Fruit fly (Drosophila melanogaster) whole organism, embryonic: ENCODE results near the gene Actn.

Experiments used
- Atf-2 ChIP-seq: fragments of 200-800 bp; sonication (Bioruptor generic); optimal IDR thresholded peaks from 2 replicates; lab custom pipeline; 2016; ENCODE audit warnings: missing biosample characterization, missing genetic modification characterization
- BtbVII ChIP-seq: fragments of 200-800 bp; sonication (Bioruptor generic); optimal IDR thresholded peaks from 3 replicates; lab custom pipeline; 2017; ENCODE audit warnings: missing biosample characterization, mild to moderate bottlenecking, missing genetic modification characterization
- CG10462 ChIP-seq: fragments of 200-800 bp; sonication (Bioruptor generic); optimal IDR thresholded peaks from 2 replicates; lab custom pipeline; 2016; ENCODE audit warnings: missing biosample characterization, missing genetic modification characterization
- CG11560 ChIP-seq: fragments of 200-800 bp; sonication (Bioruptor generic); IDR thresholded peaks from 3 replicates; pipeline ENCODE4 v1.3.6; 2022; ENCODE audit warnings: missing biosample characterization, missing genetic modification characterization
- CG12659 ChIP-seq: fragments of 200-800 bp; sonication (Bioruptor generic); optimal IDR thresholded peaks from 3 replicates; lab custom pipeline; 2017; ENCODE audit warnings: mild to moderate bottlenecking, missing biosample characterization, missing genetic modification reagents, missing genetic modification characterization
- CG13287 ChIP-seq: fragments of 200-800 bp; sonication (Bioruptor generic); IDR thresholded peaks from 2 replicates; pipeline ENCODE4 v1.3.6; 2022; ENCODE audit warnings: missing biosample characterization, missing genetic modification characterization; ENCODE audit not compliant: partially characterized antibody
- CG15073 ChIP-seq: fragments of 200-800 bp; sonication (Bioruptor generic); optimal IDR thresholded peaks from 2 replicates; lab custom pipeline; 2016; ENCODE audit warnings: missing biosample characterization, missing genetic modification characterization
- CG1603 ChIP-seq: fragments of 200-800 bp; sonication (Bioruptor generic); optimal IDR thresholded peaks from 2 replicates; lab custom pipeline; 2019; ENCODE audit warnings: missing biosample characterization, mild to moderate bottlenecking, missing genetic modification characterization, moderate library complexity
- CG16779 ChIP-seq: fragments of 200-800 bp; sonication (Bioruptor generic); IDR thresholded peaks from 2 replicates; pipeline ENCODE4 v1.3.6; 2022; ENCODE audit warnings: missing biosample characterization, missing genetic modification characterization
- CG17912 ChIP-seq: fragments of 200-800 bp; sonication (Bioruptor generic); optimal IDR thresholded peaks from 2 replicates; lab custom pipeline; 2018; ENCODE audit warnings: missing biosample characterization, mild to moderate bottlenecking, missing genetic modification characterization
- CG3065 ChIP-seq: fragments of 200-800 bp; sonication (Bioruptor generic); optimal IDR thresholded peaks from 2 replicates; lab custom pipeline; 2016; ENCODE audit warnings: missing biosample characterization, missing genetic modification characterization
- CG3163 ChIP-seq: fragments of 200-800 bp; sonication (Bioruptor generic); optimal IDR thresholded peaks from 3 replicates; lab custom pipeline; 2016; ENCODE audit warnings: missing biosample characterization, missing genetic modification characterization
- CG34224 ChIP-seq: fragments of 200-800 bp; sonication (Bioruptor generic); IDR thresholded peaks from 3 replicates; pipeline ENCODE4 v1.3.6; 2022; ENCODE audit warnings: missing biosample characterization, missing genetic modification characterization; ENCODE audit not compliant: partially characterized antibody
- CG42726 ChIP-seq: fragments of 200-800 bp; sonication (Bioruptor generic); IDR thresholded peaks from 2 replicates; pipeline ENCODE4 v1.3.6; 2022; ENCODE audit warnings: missing biosample characterization, missing genetic modification characterization; ENCODE audit not compliant: partially characterized antibody
- CG4360 ChIP-seq: fragments of 200-800 bp; sonication (Bioruptor generic); IDR thresholded peaks from 2 replicates; pipeline ENCODE4 v1.3.6; 2022; ENCODE audit warnings: missing biosample characterization, missing genetic modification characterization
- CG43689 ChIP-seq: fragments of 200-800 bp; sonication (Bioruptor generic); IDR thresholded peaks from 2 replicates; pipeline ENCODE4 v1.3.6; 2022; ENCODE audit warnings: missing biosample characterization, missing genetic modification characterization
- CG9609 ChIP-seq: fragments of 200-800 bp; sonication (Bioruptor generic); optimal IDR thresholded peaks from 3 replicates; lab custom pipeline; 2016; ENCODE audit warnings: missing biosample characterization, missing genetic modification characterization
- Dip3 ChIP-seq: fragments of 200-800 bp; sonication (Bioruptor generic); optimal IDR thresholded peaks from 3 replicates; lab custom pipeline; 2016; ENCODE audit warnings: missing biosample characterization, missing genetic modification characterization
- Fer3 ChIP-seq: fragments of 200-800 bp; sonication (Bioruptor generic); optimal IDR thresholded peaks from 2 replicates; lab custom pipeline; 2018; ENCODE audit warnings: missing biosample characterization, mild to moderate bottlenecking, missing genetic modification characterization, moderate library complexity
- HLH54F ChIP-seq: fragments of 200-800 bp; sonication (Bioruptor generic); optimal IDR thresholded peaks from 3 replicates; lab custom pipeline; 2016; ENCODE audit warnings: missing biosample characterization, missing genetic modification characterization
- Hsf ChIP-seq: fragments of 200-800 bp; sonication (Bioruptor generic); optimal IDR thresholded peaks from 3 replicates; lab custom pipeline; 2016; ENCODE audit warnings: missing biosample characterization, missing genetic modification characterization
- Lhr ChIP-seq: fragments of 200-800 bp; sonication (Bioruptor generic); optimal IDR thresholded peaks from 3 replicates; lab custom pipeline; 2017; ENCODE audit warnings: mild to moderate bottlenecking, missing biosample characterization, missing genetic modification reagents, missing genetic modification characterization
- Nf-YC ChIP-seq: fragments of 200-800 bp; optimal IDR thresholded peaks from 3 replicates; lab custom pipeline; 2019; ENCODE audit warnings: missing biosample characterization, mild to moderate bottlenecking, missing genetic modification characterization, moderate library complexity
- Optix ChIP-seq: fragments of 200-800 bp; sonication (Bioruptor generic); IDR thresholded peaks from 3 replicates; pipeline ENCODE4 v1.3.6; 2022; ENCODE audit warnings: missing biosample characterization, missing genetic modification characterization
- Pdp1 ChIP-seq, 2 experiments: fragments of 200-800 bp; sonication (Bioruptor generic); optimal IDR thresholded peaks; 3 replicates each; lab custom pipeline; 2016; ENCODE audit warnings: missing biosample characterization in 2 of 2, missing genetic modification characterization in 2 of 2, mild to moderate bottlenecking in 1 of 2, moderate library complexity in 1 of 2
- Poxn ChIP-seq: fragments of 200-800 bp; sonication (Bioruptor generic); IDR thresholded peaks from 2 replicates; pipeline ENCODE4 v1.3.6; 2022; ENCODE audit warnings: missing biosample characterization, missing genetic modification characterization
- Rfx ChIP-seq: fragments of 200-800 bp; sonication (Bioruptor generic); IDR thresholded peaks from 2 replicates; pipeline ENCODE4 v1.3.6; 2022; ENCODE audit warnings: missing biosample characterization, missing genetic modification characterization
- Side ChIP-seq: fragments of 200-800 bp; sonication (Bioruptor generic); optimal IDR thresholded peaks from 2 replicates; lab custom pipeline; 2016; ENCODE audit warnings: missing biosample characterization, missing genetic modification characterization
- Tbp ChIP-seq: fragments of >200 bp; optimal IDR thresholded peaks from 2 replicates; lab custom pipeline; 2018; ENCODE audit warnings: missing biosample characterization, missing genetic modification characterization
- cato ChIP-seq: fragments of 200-800 bp; sonication (Bioruptor generic); optimal IDR thresholded peaks from 2 replicates; lab custom pipeline; 2016; ENCODE audit warnings: missing biosample characterization, missing genetic modification characterization, borderline replicate concordance
- corto ChIP-seq: fragments of 200-800 bp; sonication (Bioruptor generic); optimal IDR thresholded peaks from 2 replicates; lab custom pipeline; 2016; ENCODE audit warnings: missing biosample characterization, mild to moderate bottlenecking, missing genetic modification characterization, moderate library complexity
- danr ChIP-seq: fragments of 200-800 bp; sonication (Bioruptor generic); IDR thresholded peaks from 2 replicates; pipeline ENCODE4 v1.3.6; 2022; ENCODE audit warnings: missing biosample characterization, missing genetic modification characterization
- en ChIP-seq: fragments of 200-800 bp; sonication (Bioruptor generic); optimal IDR thresholded peaks from 2 replicates; lab custom pipeline; 2016; ENCODE audit warnings: missing biosample characterization, missing genetic modification characterization
- eve ChIP-seq, 2 experiments: fragments of >200 bp; optimal IDR thresholded peaks; 2 replicates each; lab custom pipeline; 2017; ENCODE audit warnings: missing biosample characterization in 2 of 2, missing genetic modification characterization in 2 of 2
- exex ChIP-seq: fragments of 200-800 bp; sonication (Bioruptor generic); optimal IDR thresholded peaks from 4 replicates; lab custom pipeline; 2018; ENCODE audit warnings: missing biosample characterization, mild to moderate bottlenecking, missing genetic modification characterization, moderate library complexity
- ftz-f1 ChIP-seq: fragments of 200-800 bp; sonication (Bioruptor generic); optimal IDR thresholded peaks from 2 replicates; lab custom pipeline; 2016; ENCODE audit warnings: missing biosample characterization, missing genetic modification characterization
- h ChIP-seq: fragments of >200 bp; optimal IDR thresholded peaks from 2 replicates; lab custom pipeline; 2017
- hbn ChIP-seq: fragments of 200-800 bp; sonication (Bioruptor generic); IDR thresholded peaks from 2 replicates; pipeline ENCODE4 v1.3.6; 2022; ENCODE audit warnings: missing biosample characterization, missing genetic modification characterization; ENCODE audit not compliant: partially characterized antibody
- lmd ChIP-seq: fragments of 200-800 bp; sonication (Bioruptor generic); IDR thresholded peaks from 2 replicates; pipeline ENCODE4 v1.3.6; 2022; ENCODE audit warnings: missing biosample characterization, missing genetic modification characterization
- nau ChIP-seq: fragments of 200-800 bp; sonication (Bioruptor generic); optimal IDR thresholded peaks from 3 replicates; lab custom pipeline; 2017; ENCODE audit warnings: missing biosample characterization, mild to moderate bottlenecking, missing genetic modification characterization, missing genetic modification reagents
- ranshi ChIP-seq: fragments of 200-800 bp; sonication (Bioruptor generic); IDR thresholded peaks from 2 replicates; pipeline ENCODE4 v1.3.6; 2022; ENCODE audit warnings: missing biosample characterization, missing genetic modification characterization
- row ChIP-seq: fragments of 200-800 bp; sonication (Bioruptor generic); IDR thresholded peaks from 3 replicates; pipeline ENCODE4 v1.3.6; 2022; ENCODE audit warnings: missing biosample characterization, missing genetic modification characterization
- shn ChIP-seq: fragments of 200-800 bp; sonication (Bioruptor generic); optimal IDR thresholded peaks from 3 replicates; lab custom pipeline; 2016; ENCODE audit warnings: missing biosample characterization, missing genetic modification characterization
- sna ChIP-seq: fragments of 200-800 bp; sonication (Bioruptor generic); IDR thresholded peaks from 2 replicates; pipeline ENCODE4 v1.3.6; 2022; ENCODE audit warnings: missing biosample characterization, missing genetic modification characterization; ENCODE audit not compliant: partially characterized antibody
- sug ChIP-seq: fragments of 200-800 bp; optimal IDR thresholded peaks from 2 replicates; lab custom pipeline; 2019; ENCODE audit warnings: missing biosample characterization, mild to moderate bottlenecking, missing genetic modification characterization, moderate library complexity
- tna ChIP-seq: fragments of 200-800 bp; sonication (Bioruptor generic); IDR thresholded peaks from 2 replicates; pipeline ENCODE4 v1.3.6; 2022; ENCODE audit warnings: missing biosample characterization, missing genetic modification characterization; ENCODE audit not compliant: partially characterized antibody
- usp ChIP-seq: fragments of >200 bp; optimal IDR thresholded peaks from 2 replicates; lab custom pipeline; 2017; ENCODE audit warnings: missing biosample characterization, missing genetic modification characterization
- vvl ChIP-seq: fragments of 200-800 bp; sonication (Bioruptor generic); IDR thresholded peaks from 2 replicates; pipeline ENCODE4 v1.3.6; 2022; ENCODE audit warnings: missing biosample characterization, missing genetic modification characterization
- zen2 ChIP-seq: fragments of 200-800 bp; sonication (Bioruptor generic); IDR thresholded peaks from 3 replicates; pipeline ENCODE4 v1.3.6; 2022; ENCODE audit warnings: missing biosample characterization, missing genetic modification characterization; ENCODE audit not compliant: partially characterized antibody

Gene Actn

dm6 chrX:2041312-2041918, 696 bp downstream of the Actn start, which contains the start of gene CG4313 (continued):
- TF ChIP-seq CG9609 (GFP tag; lab: Kevin White, UChicago) (peak; percentile 77), CG15073 (GFP tag; lab: Kevin White, UChicago) (no peak), CG17912 (no peak), HLH54F (GFP tag; lab: Kevin White, UChicago) (peak; percentile 75), CG3163 (GFP tag; lab: Kevin White, UChicago) (peak; percentile 29), sug (tag; lab: Kevin White, UChicago) (peak; percentile 76), danr (GFP tag; lab: Robert Waterston, UW) (0 out of 2 replicates have a peak, but pooled peaks have one; percentile 51), Nf-YC (peak; percentile 72), ranshi (0 out of 2 replicates have a peak, but pooled peaks have one; percentile 52), exex (tag; lab: Kevin White, UChicago) (no peak), CG12659 (GFP tag; lab: Kevin White, UChicago) (peak; percentile 59), corto (GFP tag; lab: Kevin White, UChicago) (no peak), CG10462 (no peak), cato (GFP tag; lab: Kevin White, UChicago) (peak; percentile 35), CG4360 (GFP tag; lab: Robert Waterston, UW) (no peak), CG16779 (GFP tag; lab: Robert Waterston, UW) (no peak), tna (GFP tag; lab: Robert Waterston, UW) (peak; percentile 71; the same call in 1 of the 2 replicates), Hsf (GFP tag; lab: Kevin White, UChicago) (peak; percentile 69), en (peak; percentile 65), sna (GFP tag; lab: Robert Waterston, UW) (peak; percentile 83), Atf-2 (GFP tag; lab: Kevin White, UChicago) (peak; percentile 63), CG11560 (peak; percentile 64; the same call in 2 of the 3 replicates), CG42726 (GFP tag; lab: Robert Waterston, UW) (peak; percentile 35; the same call in 1 of the 2 replicates), vvl (GFP tag; lab: Robert Waterston, UW) (peak; percentile 55), Poxn (no peak), nau (peak; percentile 6), Dip3 (peak; percentile 72), row (GFP tag; lab: Robert Waterston, UW) (peak; percentile 95), lmd (GFP tag; lab: Robert Waterston, UW) (peak; percentile 75; the same call in 1 of the 2 replicates), h (lab: Kevin White, UChicago) (no peak), shn (GFP tag; lab: Kevin White, UChicago) (peak; percentile 72), Pdp1 (GFP tag; optimal IDR thresholded peaks at IDR 0.05; lab: Kevin White, UChicago) (peak; percentile 71 to 79), Fer3 (peak; percentile 72), CG3065 (GFP tag; lab: Kevin White, UChicago) (no peak), Rfx (GFP tag; lab: Robert Waterston, UW) (peak; percentile 85), CG43689 (GFP tag; lab: Robert Waterston, UW) (no peak), eve (GFP tag; optimal IDR thresholded peaks at IDR 0.05; lab: Kevin White, UChicago) (no peak), Lhr (GFP tag; lab: Kevin White, UChicago) (peak; percentile 13), CG13287 (GFP tag; lab: Robert Waterston, UW) (peak; percentile 90), CG1603 (tag; lab: Kevin White, UChicago) (peak; percentile 80), Tbp (GFP tag; lab: Kevin White, UChicago) (no peak), zen2 (GFP tag; lab: Robert Waterston, UW) (peak; percentile 69; the same call in 1 of the 3 replicates), Side (GFP tag; lab: Kevin White, UChicago) (peak; percentile 61), hbn (GFP tag; lab: Robert Waterston, UW) (peak; percentile 84), CG34224 (GFP tag; lab: Robert Waterston, UW) (peak; percentile 89), usp (GFP tag; lab: Kevin White, UChicago) (no peak), Optix (GFP tag; lab: Robert Waterston, UW) (0 out of 3 replicates have a peak, but pooled peaks have one; percentile 48), BtbVII (GFP tag; lab: Kevin White, UChicago) (peak; percentile 52), ftz-f1 (GFP tag; lab: Kevin White, UChicago) (no peak)
